Fruit fly (Drosophila melanogaster): ENCODE data around the gene CG34338.

The CG34338 gene

DNA sequence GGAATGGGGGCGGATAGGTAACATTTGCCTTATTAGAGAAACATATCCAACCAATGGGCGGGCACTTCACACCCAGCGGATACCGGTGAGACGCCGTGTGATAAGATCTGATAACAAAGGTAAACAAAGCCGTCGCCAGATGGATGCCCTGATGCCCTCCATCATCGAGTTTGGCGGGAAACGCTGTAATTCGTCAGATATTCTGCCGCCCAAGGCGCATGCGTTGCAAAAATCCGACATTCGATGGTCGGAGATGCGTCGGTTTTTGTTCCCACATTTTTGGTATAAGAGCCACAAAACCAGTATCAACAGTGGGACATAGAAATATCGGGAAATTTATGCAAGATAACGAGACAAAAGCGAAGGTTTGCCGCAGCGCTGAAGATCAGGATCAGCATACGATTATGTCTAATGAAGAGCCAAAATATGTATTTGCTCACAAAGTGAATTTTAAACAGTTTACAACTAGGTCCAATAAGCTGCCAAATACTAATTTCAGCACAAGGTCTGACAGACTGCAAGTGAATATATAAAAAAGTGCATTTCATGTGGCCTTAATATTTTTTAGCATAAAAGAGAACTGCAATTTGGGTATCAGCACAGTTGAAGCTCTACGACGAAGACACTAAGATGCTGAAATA, at the start of gene CG34338:
TSS of gene CG34338 (plus strand) at position 591 of the 641 bp plus-strand sequence.
- TF ChIP-seq Sin3A (optimal IDR thresholded peaks at IDR 0.05) (no peak), ttk (optimal IDR thresholded peaks at IDR 0.05) (no peak), h (optimal IDR thresholded peaks at IDR 0.05) (no peak), psq (optimal IDR thresholded peaks at IDR 0.05) (no peak), insv (optimal IDR thresholded peaks at IDR 0.05) (no peak), Myc (optimal IDR thresholded peaks at IDR 0.05) (no peak)

DNA sequence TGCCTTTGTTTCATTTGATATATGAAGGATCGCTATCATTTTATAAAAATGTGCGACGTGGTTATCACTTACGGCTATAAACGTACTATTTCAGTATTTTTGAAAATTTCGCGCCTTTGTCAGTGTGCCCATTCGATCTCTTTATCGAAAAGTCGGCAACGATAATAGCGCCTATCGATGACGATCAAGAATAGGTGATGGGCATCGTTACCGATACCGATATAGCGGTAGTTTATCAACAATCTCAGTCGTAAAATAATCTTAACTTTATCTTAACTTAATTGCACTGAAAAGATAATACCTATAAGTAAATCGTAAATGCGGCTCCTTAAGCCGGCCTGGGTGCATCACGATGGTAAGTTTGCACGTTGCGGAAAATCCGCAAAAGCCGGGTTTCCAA, 46.6 kb upstream of the CG34338 start, which contains the start of gene Hira:
TSS of gene Hira (plus strand) at position 215 of the 400 bp plus-strand sequence.
- TF ChIP-seq Sin3A (optimal IDR thresholded peaks at IDR 0.05) (no peak), insv (optimal IDR thresholded peaks at IDR 0.05) (no peak), Myc (optimal IDR thresholded peaks at IDR 0.05) (no peak), ttk (optimal IDR thresholded peaks at IDR 0.05) (no peak), psq (optimal IDR thresholded peaks at IDR 0.05) (no peak), h (optimal IDR thresholded peaks at IDR 0.05) (no peak)

DNA sequence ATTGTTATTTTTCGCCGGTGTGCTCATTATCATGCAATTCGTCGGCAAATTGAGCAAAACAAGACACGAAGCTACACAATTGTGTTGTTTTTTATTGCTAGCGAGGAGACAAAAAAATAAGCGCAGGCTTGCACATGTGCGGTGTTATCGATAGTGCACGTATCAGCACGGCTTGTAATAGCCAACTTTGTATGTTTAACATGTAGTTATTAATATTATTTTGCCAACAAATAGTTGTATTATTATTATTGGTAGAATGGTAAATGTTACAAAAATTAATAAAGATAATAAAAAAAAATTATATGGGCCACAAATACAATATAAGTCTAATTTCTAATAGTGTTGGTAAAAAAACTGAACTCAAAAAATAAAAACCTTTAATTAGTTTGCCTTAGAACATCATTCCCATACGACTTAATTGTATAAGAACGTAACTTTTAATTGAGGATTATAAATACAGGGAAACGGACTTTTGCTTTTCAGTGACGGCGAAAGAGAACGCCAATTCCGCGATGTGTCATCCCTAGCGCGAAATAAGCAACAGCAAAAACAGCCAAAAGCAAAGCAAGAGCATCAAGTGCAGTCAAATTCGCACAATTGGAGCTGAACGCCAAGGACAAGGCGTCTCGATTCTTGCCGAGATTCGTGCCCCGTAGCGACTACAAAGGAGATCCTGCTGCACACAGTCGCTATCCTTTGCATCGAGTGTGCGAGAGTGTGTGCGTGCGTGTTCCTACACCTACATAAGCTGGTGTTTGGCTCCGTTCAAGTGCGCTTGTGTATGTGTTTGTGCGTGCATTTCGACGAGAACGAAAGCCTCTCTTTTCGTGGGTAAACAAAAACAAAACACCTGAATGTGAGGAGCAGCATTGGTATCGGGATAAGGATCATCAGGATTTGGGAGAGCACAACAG, 40.0 kb upstream of the CG34338 start, which contains the start of the genes NELF-B and CG12155:
TSS of gene NELF-B (minus strand) at position 111 of the 914 bp plus-strand sequence.
TSS of gene CG12155 (plus strand) at position 505 of the 914 bp plus-strand sequence.
- TF ChIP-seq h (optimal IDR thresholded peaks at IDR 0.05) (peak; percentile 20), ttk (optimal IDR thresholded peaks at IDR 0.05) (no peak)

DNA sequence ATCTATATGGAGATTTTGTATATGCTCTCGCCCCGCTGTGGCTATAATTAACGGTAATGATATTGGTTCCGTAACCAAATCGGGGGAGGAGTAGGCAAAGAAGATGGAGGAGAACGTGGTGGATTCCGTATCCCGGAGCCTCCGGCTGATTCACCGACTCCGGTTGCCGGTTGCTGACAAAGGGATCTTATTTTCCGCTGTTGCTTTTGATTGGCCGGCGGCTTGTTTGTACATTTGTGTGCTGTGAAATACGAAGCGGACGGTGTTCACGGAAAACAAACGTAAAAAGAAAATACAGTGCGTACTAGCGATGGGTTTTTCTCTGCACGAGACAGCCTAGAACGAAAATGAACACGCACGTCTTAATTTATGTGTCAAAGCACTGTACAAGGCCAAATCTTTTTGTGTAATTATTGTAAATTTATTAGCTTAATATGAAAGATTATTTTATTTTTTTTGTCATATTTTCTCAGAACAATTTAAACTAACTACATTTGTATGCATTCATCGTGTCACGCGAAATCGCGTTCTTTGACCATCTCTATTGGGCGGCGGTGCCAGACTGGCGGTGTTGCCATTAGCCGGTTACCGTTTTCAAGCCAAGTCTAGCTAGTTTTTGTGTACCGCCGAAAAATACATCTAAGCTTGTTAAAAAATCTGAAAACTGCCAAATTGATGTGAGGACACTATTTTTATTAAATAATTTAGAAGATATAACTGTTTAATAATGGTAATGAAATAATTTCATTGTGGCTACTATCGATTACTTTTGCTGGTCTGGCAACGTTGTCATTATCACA, 34.2 kb upstream of the CG34338 start, which contains the start of the genes Pdp and Rab39:
TSS of gene Pdp (minus strand) at position 521 of the 800 bp plus-strand sequence.
TSS of gene Rab39 (plus strand) at position 793 of the 800 bp plus-strand sequence.
- TF ChIP-seq insv (optimal IDR thresholded peaks at IDR 0.05), result no peak
- TF ChIP-seq psq (optimal IDR thresholded peaks at IDR 0.05), result peak; percentile 10

- no peak for TF ChIP-seq h (optimal IDR thresholded peaks at IDR 0.05)
- TF ChIP-seq Sin3A (optimal IDR thresholded peaks at IDR 0.05), result no peak
- TF ChIP-seq psq (optimal IDR thresholded peaks at IDR 0.05), result no peak
- TF ChIP-seq Myc (optimal IDR thresholded peaks at IDR 0.05), result no peak
- TF ChIP-seq insv (optimal IDR thresholded peaks at IDR 0.05), result no peak
- TF ChIP-seq ttk (optimal IDR thresholded peaks at IDR 0.05), result no peak
Measured at dm6 chrX:7735262-7735661, 33.3 kb upstream of the CG34338 start.

DNA sequence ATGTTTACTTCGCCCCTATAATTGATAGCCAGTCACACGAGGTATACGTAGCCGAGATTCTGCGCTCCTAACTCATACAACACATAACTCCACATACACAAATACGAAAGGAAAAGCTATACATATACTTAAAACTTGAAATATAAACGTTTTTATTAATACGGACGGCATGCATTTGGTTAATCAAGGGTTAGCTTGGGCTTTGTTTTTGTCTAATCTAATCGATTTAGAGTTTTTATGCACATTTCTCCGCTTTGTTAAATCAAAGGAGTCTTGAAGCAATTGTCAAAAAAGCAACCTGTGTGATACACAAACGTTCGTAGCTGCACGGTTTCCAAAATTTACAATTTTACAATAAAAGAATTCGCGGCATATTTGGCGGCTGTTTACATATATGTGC, 31.9 kb upstream of the CG34338 start, which contains the start of gene Tom40:
TSS of gene Tom40 (plus strand) at position 301 of the 400 bp plus-strand sequence.
- no peak for TF ChIP-seq ttk (optimal IDR thresholded peaks at IDR 0.05)
- no peak for TF ChIP-seq insv (optimal IDR thresholded peaks at IDR 0.05)
- TF ChIP-seq h (optimal IDR thresholded peaks at IDR 0.05), result no peak
- no peak for TF ChIP-seq Sin3A (optimal IDR thresholded peaks at IDR 0.05)
- no peak for TF ChIP-seq psq (optimal IDR thresholded peaks at IDR 0.05)
- no peak for TF ChIP-seq Myc (optimal IDR thresholded peaks at IDR 0.05)

dm6 chrX:7737156-7737771, 31.3 kb upstream of the CG34338 start:
- no peak for TF ChIP-seq h (optimal IDR thresholded peaks at IDR 0.05)
- no peak for TF ChIP-seq Myc (optimal IDR thresholded peaks at IDR 0.05)
- no peak for TF ChIP-seq ttk (optimal IDR thresholded peaks at IDR 0.05)

DNA sequence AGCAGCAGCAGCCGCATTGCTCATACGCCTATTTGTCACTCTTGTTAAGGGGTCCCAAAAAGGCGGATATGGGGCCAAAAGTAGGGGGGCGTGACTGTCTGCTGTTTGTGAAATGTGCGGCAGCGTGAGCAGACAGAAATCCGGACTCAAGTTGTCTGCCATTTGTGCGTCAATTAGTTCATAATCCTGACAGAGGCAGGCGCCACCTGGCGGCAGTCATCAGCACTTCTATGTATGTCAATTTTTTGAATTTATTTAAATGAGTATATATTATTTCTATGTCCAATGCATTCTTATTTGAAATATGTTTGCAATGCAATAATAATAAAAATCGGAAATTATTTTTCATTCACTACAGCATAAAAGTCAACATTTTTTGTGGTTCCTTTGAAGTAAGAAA, 24.5 kb upstream of the CG34338 start:
- TF ChIP-seq h (optimal IDR thresholded peaks at IDR 0.05), result no peak
- TF ChIP-seq psq (optimal IDR thresholded peaks at IDR 0.05), result no peak
- no peak for TF ChIP-seq Sin3A (optimal IDR thresholded peaks at IDR 0.05)
- TF ChIP-seq Myc (optimal IDR thresholded peaks at IDR 0.05), result no peak
- no peak for TF ChIP-seq insv (optimal IDR thresholded peaks at IDR 0.05)
- TF ChIP-seq ttk (optimal IDR thresholded peaks at IDR 0.05), result no peak

- TF ChIP-seq insv (optimal IDR thresholded peaks at IDR 0.05) (no peak), psq (optimal IDR thresholded peaks at IDR 0.05) (no peak), Myc (optimal IDR thresholded peaks at IDR 0.05) (no peak), h (optimal IDR thresholded peaks at IDR 0.05) (no peak)
Measured at dm6 chrX:7746342-7746741, 22.2 kb upstream of the CG34338 start.

DNA sequence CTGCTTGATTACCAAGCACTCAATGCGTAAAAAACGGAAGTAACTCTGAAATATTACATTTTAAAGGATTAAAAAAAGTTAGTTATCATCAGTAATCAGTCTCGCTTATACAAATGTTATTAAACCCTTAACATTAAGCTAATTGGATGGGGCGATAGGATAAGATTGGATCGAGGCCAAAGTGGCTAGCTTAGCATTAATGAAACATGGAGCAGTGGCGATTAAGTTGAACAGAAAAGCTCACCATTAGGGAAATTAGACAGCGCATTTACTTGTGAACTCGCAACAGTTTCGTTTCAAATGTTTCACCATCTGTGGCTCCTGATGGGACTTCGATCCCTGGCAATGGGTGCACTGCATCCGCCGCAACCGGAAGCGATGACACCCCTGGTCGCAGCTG, 3.9 kb upstream of the CG34338 start, which contains the start of gene Ir7a:
TSS of gene Ir7a (plus strand) at position 301 of the 400 bp plus-strand sequence.
- no peak for TF ChIP-seq Myc (optimal IDR thresholded peaks at IDR 0.05)
- no peak for TF ChIP-seq psq (optimal IDR thresholded peaks at IDR 0.05)
- TF ChIP-seq h (optimal IDR thresholded peaks at IDR 0.05), result no peak
- no peak for TF ChIP-seq ttk (optimal IDR thresholded peaks at IDR 0.05)
- no peak for TF ChIP-seq Sin3A (optimal IDR thresholded peaks at IDR 0.05)
- TF ChIP-seq insv (optimal IDR thresholded peaks at IDR 0.05), result no peak

- TF ChIP-seq Sin3A (optimal IDR thresholded peaks at IDR 0.05) (no peak), Myc (optimal IDR thresholded peaks at IDR 0.05) (no peak), psq (optimal IDR thresholded peaks at IDR 0.05) (no peak)
Measured at dm6 chrX:7777905-7778304, 9.4 kb downstream of the CG34338 start, which contains the start of gene CG32718. Gene CG32718, plus strand, starts transcription at chrX:7778205.
